Fruit fly (Drosophila melanogaster): ENCODE results near the gene MnM.
A peak's percentile ranks its signal among the peaks of the same experiment; 100 is the strongest.

MnM gene

dm6 chr3L:3177872-3178271, 508 bp downstream of the MnM start:
- TF ChIP-seq Ets98B (GFP tag; IDR thresholded peaks at IDR 0.05) (no peak), CG8159 (tag; optimal IDR thresholded peaks at IDR 0.05) (no peak), CG9948 (tag; optimal IDR thresholded peaks at IDR 0.05) (no peak), Pif1B (GFP tag; optimal IDR thresholded peaks at IDR 0.05) (no peak), CG34367 (tag; optimal IDR thresholded peaks at IDR 0.05) (no peak), Pif1A (GFP tag; optimal IDR thresholded peaks at IDR 0.05) (no peak), CG32121 (GFP tag; IDR thresholded peaks at IDR 0.05) (no peak), fd96Ca (GFP tag; IDR thresholded peaks at IDR 0.05) (no peak), CG14655 (GFP tag; optimal IDR thresholded peaks at IDR 0.05) (no peak), CG10348 (GFP tag; IDR thresholded peaks at IDR 0.05) (no peak), CG17806 (tag; optimal IDR thresholded peaks at IDR 0.05) (no peak), rn (GFP tag; IDR thresholded peaks at IDR 0.05) (no peak), CG13204 (GFP tag; optimal IDR thresholded peaks at IDR 0.05) (no peak), CG8301 (tag; optimal IDR thresholded peaks at IDR 0.05) (no peak), gl (tag; optimal IDR thresholded peaks at IDR 0.05) (no peak), CG12605 (GFP tag; IDR thresholded peaks at IDR 0.05) (no peak), D1 (tag; optimal IDR thresholded peaks at IDR 0.05) (no peak), CG15710 (tag; optimal IDR thresholded peaks at IDR 0.05) (no peak), EcR (GFP tag; optimal IDR thresholded peaks at IDR 0.05) (no peak)

- TF ChIP-seq EcR (GFP tag; optimal IDR thresholded peaks at IDR 0.05) (no peak), CG14655 (GFP tag; optimal IDR thresholded peaks at IDR 0.05) (no peak), CG9948 (tag; optimal IDR thresholded peaks at IDR 0.05) (no peak), gl (tag; optimal IDR thresholded peaks at IDR 0.05) (no peak), fd96Ca (GFP tag; IDR thresholded peaks at IDR 0.05) (no peak), CG12605 (GFP tag; IDR thresholded peaks at IDR 0.05) (no peak), rn (GFP tag; IDR thresholded peaks at IDR 0.05) (no peak), CG32121 (GFP tag; IDR thresholded peaks at IDR 0.05) (no peak), Snoo (tag; optimal IDR thresholded peaks at IDR 0.05) (no peak), CG4496 (GFP tag; IDR thresholded peaks at IDR 0.05) (no peak), CG15710 (tag; optimal IDR thresholded peaks at IDR 0.05) (no peak), D1 (tag; optimal IDR thresholded peaks at IDR 0.05) (no peak), CG13204 (GFP tag; optimal IDR thresholded peaks at IDR 0.05) (no peak), CG34367 (tag; optimal IDR thresholded peaks at IDR 0.05) (no peak), CG10348 (GFP tag; IDR thresholded peaks at IDR 0.05) (no peak), CG8301 (tag; optimal IDR thresholded peaks at IDR 0.05) (no peak)
These were observed 5.9 kb downstream of the MnM start, which contains the start of gene CG14963 for dm6 chr3L:3172445-3172844. TSS of gene CG14963 (minus strand) at chr3L:3172545.

dm6 chr3L:3169107-3169506, 9.3 kb downstream of the MnM start, which contains the start of the genes CG32278 and CG32281:
TSS of gene CG32278 (plus strand) at chr3L:3169286.
TSS of gene CG32281 (plus strand) at chr3L:3169375.
- TF ChIP-seq CG13204 (GFP tag; optimal IDR thresholded peaks at IDR 0.05) (no peak), CG8301 (tag; optimal IDR thresholded peaks at IDR 0.05) (no peak), CG12605 (GFP tag; IDR thresholded peaks at IDR 0.05) (no peak), CG17806 (tag; optimal IDR thresholded peaks at IDR 0.05) (no peak), rn (GFP tag; IDR thresholded peaks at IDR 0.05) (no peak), Pif1B (GFP tag; optimal IDR thresholded peaks at IDR 0.05) (no peak), EcR (GFP tag; optimal IDR thresholded peaks at IDR 0.05) (no peak), CG15710 (tag; optimal IDR thresholded peaks at IDR 0.05) (no peak), Snoo (tag; optimal IDR thresholded peaks at IDR 0.05) (no peak), CG8159 (tag; optimal IDR thresholded peaks at IDR 0.05) (no peak), D1 (tag; optimal IDR thresholded peaks at IDR 0.05) (no peak), CG14655 (GFP tag; optimal IDR thresholded peaks at IDR 0.05) (no peak), gl (tag; optimal IDR thresholded peaks at IDR 0.05) (no peak), fd96Ca (GFP tag; IDR thresholded peaks at IDR 0.05) (no peak), Pif1A (GFP tag; optimal IDR thresholded peaks at IDR 0.05) (no peak), CG34367 (tag; optimal IDR thresholded peaks at IDR 0.05) (no peak)

dm6 chr3L:3166200-3166695, 12.1 kb downstream of the MnM start, which contains the start of gene Asciz:
TSS of gene Asciz (minus strand) at chr3L:3166250.
- TF ChIP-seq fd96Ca (GFP tag; IDR thresholded peaks at IDR 0.05) (no peak), CG10348 (GFP tag; IDR thresholded peaks at IDR 0.05) (no peak), rn (GFP tag; IDR thresholded peaks at IDR 0.05) (no peak), Pif1B (GFP tag; optimal IDR thresholded peaks at IDR 0.05) (no peak), CG12605 (GFP tag; IDR thresholded peaks at IDR 0.05) (no peak), CG8159 (tag; optimal IDR thresholded peaks at IDR 0.05) (no peak), CG8301 (tag; optimal IDR thresholded peaks at IDR 0.05) (no peak), CG15710 (tag; optimal IDR thresholded peaks at IDR 0.05) (no peak), Ets98B (GFP tag; IDR thresholded peaks at IDR 0.05) (no peak), CG17806 (tag; optimal IDR thresholded peaks at IDR 0.05) (no peak), D1 (tag; optimal IDR thresholded peaks at IDR 0.05) (no peak), CG13204 (GFP tag; optimal IDR thresholded peaks at IDR 0.05) (no peak), Snoo (tag; optimal IDR thresholded peaks at IDR 0.05) (no peak), CG14655 (GFP tag; optimal IDR thresholded peaks at IDR 0.05) (no peak), gl (tag; optimal IDR thresholded peaks at IDR 0.05) (no peak)

dm6 chr3L:3165399-3165798, 13.0 kb downstream of the MnM start:
- TF ChIP-seq EcR (GFP tag; optimal IDR thresholded peaks at IDR 0.05): peak; percentile 35
- TF ChIP-seq Pif1B (GFP tag; optimal IDR thresholded peaks at IDR 0.05): no peak

- TF ChIP-seq CG12605 (GFP tag; IDR thresholded peaks at IDR 0.05): no peak
- 0 out of 2 replicates have a peak, but pooled peaks have one; percentile 19 for TF ChIP-seq Ets98B (GFP tag; IDR thresholded peaks at IDR 0.05)
- no peak for TF ChIP-seq rn (GFP tag; IDR thresholded peaks at IDR 0.05)
- 0 out of 2 replicates have a peak, but pooled peaks have one; percentile 37 for TF ChIP-seq CG32121 (GFP tag; IDR thresholded peaks at IDR 0.05)
- TF ChIP-seq EcR (GFP tag; optimal IDR thresholded peaks at IDR 0.05): no peak
- no peak for TF ChIP-seq Pif1A (GFP tag; optimal IDR thresholded peaks at IDR 0.05)
- no peak for TF ChIP-seq CG10348 (GFP tag; IDR thresholded peaks at IDR 0.05)
- no peak for TF ChIP-seq CG34367 (tag; optimal IDR thresholded peaks at IDR 0.05)
- TF ChIP-seq fd96Ca (GFP tag; IDR thresholded peaks at IDR 0.05): peak; percentile 34; the same call in 1 of the 3 replicates
- no peak for TF ChIP-seq Snoo (tag; optimal IDR thresholded peaks at IDR 0.05)
- no peak for TF ChIP-seq CG8159 (tag; optimal IDR thresholded peaks at IDR 0.05)
- no peak for TF ChIP-seq CG8301 (tag; optimal IDR thresholded peaks at IDR 0.05)
- no peak for TF ChIP-seq CG13204 (GFP tag; optimal IDR thresholded peaks at IDR 0.05)
- 0 out of 3 replicates have a peak, but pooled peaks have one; percentile 58 for TF ChIP-seq CG4496 (GFP tag; IDR thresholded peaks at IDR 0.05)
- TF ChIP-seq CG14655 (GFP tag; optimal IDR thresholded peaks at IDR 0.05): no peak
These were observed 13.4 kb downstream of the MnM start, which contains the start of gene CG32280 for dm6 chr3L:3164951-3165350. TSS of gene CG32280 (plus strand) at chr3L:3165181.
